Worm (Caenorhabditis elegans): ENCODE data around the gene dyf-7.

The dyf-7 gene

ce11 chrX:9676009-9676408 is 22.4 kb upstream of the dyf-7 start:
- TF ChIP-seq nhr-28 (tag; optimal IDR thresholded peaks at IDR 0.05) (no peak), dmd-6 (GFP tag; IDR thresholded peaks at IDR 0.05) (peak; percentile 76), snpc-1.2 (GFP tag; IDR thresholded peaks at IDR 0.05) (no peak), daf-16 (GFP tag; optimal IDR thresholded peaks at IDR 0.05) (no peak), daf-16 (tag; optimal IDR thresholded peaks at IDR 0.05) (peak; percentile 97), php-3 (GFP tag; IDR thresholded peaks at IDR 0.05) (0 out of 2 replicates have a peak, but pooled peaks have one; percentile 16), tra-1 (GFP tag; IDR thresholded peaks at IDR 0.05) (peak; percentile 60; the same call in 1 of the 2 replicates), hlh-11 (tag; optimal IDR thresholded peaks at IDR 0.05) (peak; percentile 12), ceh-20 (GFP tag; IDR thresholded peaks at IDR 0.05) (0 out of 2 replicates have a peak, but pooled peaks have one; percentile 25), dve-1 (tag; optimal IDR thresholded peaks at IDR 0.05; ENCODE audit: insufficient read depth) (peak; percentile 63)

ce11 chrX:9676788-9677454 is 21.5 kb upstream of the dyf-7 start:
- TF ChIP-seq php-3 (GFP tag; IDR thresholded peaks at IDR 0.05): peak; percentile 50; the same call in 1 of the 2 replicates
- peak; percentile 22 for TF ChIP-seq hlh-11 (tag; optimal IDR thresholded peaks at IDR 0.05)
- TF ChIP-seq nhr-28 (tag; optimal IDR thresholded peaks at IDR 0.05): peak; percentile 42
- no peak for TF ChIP-seq mxl-2 (GFP tag; conservative IDR thresholded peaks at IDR 0.05)
- TF ChIP-seq T26A8.4 (GFP tag; IDR thresholded peaks at IDR 0.05): peak; percentile 28; the same call in 1 of the 2 replicates
- TF ChIP-seq daf-16 (GFP tag; optimal IDR thresholded peaks at IDR 0.05): no peak
- TF ChIP-seq daf-16 (tag; optimal IDR thresholded peaks at IDR 0.05): peak; percentile 93
- TF ChIP-seq nhr-25 (tag; optimal IDR thresholded peaks at IDR 0.05; ENCODE audit: borderline replicate concordance, insufficient read depth): no peak
- TF ChIP-seq egl-43 (GFP tag; IDR thresholded peaks at IDR 0.05): no peak
- peak; percentile 95 for TF ChIP-seq aha-1 (tag)
- no peak for TF ChIP-seq ceh-20 (GFP tag; IDR thresholded peaks at IDR 0.05)
- TF ChIP-seq spr-3 (GFP tag; optimal IDR thresholded peaks at IDR 0.05): no peak
- peak; percentile 64 for TF ChIP-seq pqm-1 (tag; optimal IDR thresholded peaks at IDR 0.05)
- TF ChIP-seq hlh-30 (tag; optimal IDR thresholded peaks at IDR 0.05; ENCODE audit: insufficient read depth): no peak
- TF ChIP-seq unc-62 (GFP tag; optimal IDR thresholded peaks at IDR 0.05 in 1 of 2): peak in 1 of 2 experiments; percentile 27
- no peak for TF ChIP-seq unc-62 (tag; optimal IDR thresholded peaks at IDR 0.05)
- peak; percentile 29; the same call in 1 of the 2 replicates for TF ChIP-seq dmd-6 (GFP tag; IDR thresholded peaks at IDR 0.05)
- peak; percentile 59 for TF ChIP-seq dve-1 (tag; optimal IDR thresholded peaks at IDR 0.05; ENCODE audit: insufficient read depth)
- TF ChIP-seq F44E2.7 (GFP tag; IDR thresholded peaks at IDR 0.05): no peak

- no peak for TF ChIP-seq F10B5.3 (tag; optimal IDR thresholded peaks at IDR 0.05)
- TF ChIP-seq zfp-2 (tag; optimal IDR thresholded peaks at IDR 0.05): no peak
- no peak for TF ChIP-seq cey-2 (tag; optimal IDR thresholded peaks at IDR 0.05; ENCODE audit: borderline replicate concordance, insufficient read depth)
- TF ChIP-seq ceh-44 (GFP tag; IDR thresholded peaks at IDR 0.05): no peak
- TF ChIP-seq pqm-1 (tag; optimal IDR thresholded peaks at IDR 0.05): no peak
- TF ChIP-seq ceh-32 (tag; optimal IDR thresholded peaks at IDR 0.05; ENCODE audit: poor library complexity): no peak
- TF ChIP-seq daf-12 (tag; optimal IDR thresholded peaks at IDR 0.05): no peak
- TF ChIP-seq zfp-3 (GFP tag; conservative IDR thresholded peaks at IDR 0.05): no peak
- peak in 1 of 2 experiments; percentile 91 for TF ChIP-seq unc-62 (GFP tag; optimal IDR thresholded peaks at IDR 0.05 in 1 of 2)
- TF ChIP-seq unc-62 (tag; optimal IDR thresholded peaks at IDR 0.05): no peak
- 0 out of 2 replicates have a peak, but pooled peaks have one; percentile 54 for TF ChIP-seq tag-97 (GFP tag; IDR thresholded peaks at IDR 0.05)
- TF ChIP-seq ceh-82 (tag; optimal IDR thresholded peaks at IDR 0.05): no peak
- TF ChIP-seq fos-1 (tag; optimal IDR thresholded peaks at IDR 0.05): no peak
- TF ChIP-seq nhr-76 (tag; optimal IDR thresholded peaks at IDR 0.05): no peak
- TF ChIP-seq Y5F2A.4 (GFP tag; optimal IDR thresholded peaks at IDR 0.05): no peak
- no peak for TF ChIP-seq hif-1 (tag; optimal IDR thresholded peaks at IDR 0.05)
Measured at ce11 chrX:9677927-9678326, 20.5 kb upstream of the dyf-7 start.
